Fruit fly (Drosophila melanogaster): Measurements from ENCODE around the gene Apoltp.

The Apoltp gene

dm6 chr2L:9704343-9704742 is 70.4 kb downstream of the Apoltp start:
- TF ChIP-seq Myc (optimal IDR thresholded peaks at IDR 0.05) (no peak), h (optimal IDR thresholded peaks at IDR 0.05) (no peak), insv (optimal IDR thresholded peaks at IDR 0.05) (no peak), ttk (optimal IDR thresholded peaks at IDR 0.05) (no peak), psq (optimal IDR thresholded peaks at IDR 0.05) (no peak), Sin3A (optimal IDR thresholded peaks at IDR 0.05) (no peak)

dm6 chr2L:9705291-9705690 is 71.3 kb downstream of the Apoltp start:
- TF ChIP-seq Myc (optimal IDR thresholded peaks at IDR 0.05) = no peak

Data from Kc167 (cell line).